Worm (Caenorhabditis elegans) whole organism, late embryonic: ENCODE data around the gene srab-11.

ENCODE experiments used
- C08G9.2 ChIP-seq: sonication (generic microtip); optimal IDR thresholded peaks from 2 replicates; lab custom pipeline; 2016; ENCODE audit warnings: mild to moderate bottlenecking, missing genetic modification characterization, moderate library complexity, missing compliant biosample characterization
- C38D4.7 ChIP-seq: fragments of 200-800 bp; sonication (Bioruptor generic); optimal IDR thresholded peaks from 2 replicates; lab custom pipeline; 2018; ENCODE audit warnings: mild to moderate bottlenecking, missing genetic modification characterization, moderate library complexity, missing compliant biosample characterization
- F13H6.1 ChIP-seq: sonication (generic microtip); optimal IDR thresholded peaks from 2 replicates; lab custom pipeline; 2016; ENCODE audit warnings: missing genetic modification characterization, missing compliant biosample characterization
- K09A11.1 ChIP-seq: sonication (generic microtip); optimal IDR thresholded peaks from 2 replicates; lab custom pipeline; 2017; ENCODE audit warnings: antibody characterized with exemption, mild to moderate bottlenecking, missing genetic modification characterization, missing compliant biosample characterization; ENCODE audit not compliant: insufficient read depth
- T23F11.4 ChIP-seq: fragments of 200-800 bp; sonication (Bioruptor generic); optimal IDR thresholded peaks from 2 replicates; lab custom pipeline; 2018; ENCODE audit warnings: mild to moderate bottlenecking, missing genetic modification characterization, missing compliant biosample characterization
- Y22D7AL.16 ChIP-seq: sonication (generic microtip); optimal IDR thresholded peaks from 2 replicates; lab custom pipeline; 2016; ENCODE audit warnings: missing genetic modification characterization, missing compliant biosample characterization
- ama-1 ChIP-seq: fragments of 150-350 bp; optimal IDR thresholded peaks from 2 replicates; lab custom pipeline; 2014
- ceh-18 ChIP-seq: sonication (generic microtip); optimal IDR thresholded peaks from 2 replicates; lab custom pipeline; 2016; ENCODE audit warnings: missing genetic modification characterization, missing compliant biosample characterization
- ceh-30 ChIP-seq: fragments of 150-350 bp; optimal IDR thresholded peaks from 2 replicates; lab custom pipeline; 2014; ENCODE audit warnings: missing biosample characterization, missing genetic modification characterization
- ceh-34 ChIP-seq: sonication (generic microtip); optimal IDR thresholded peaks from 2 replicates; lab custom pipeline; 2016; ENCODE audit warnings: mild to moderate bottlenecking, missing genetic modification characterization, missing compliant biosample characterization
- ceh-48 ChIP-seq: sonication (generic microtip); optimal IDR thresholded peaks from 2 replicates; lab custom pipeline; 2016; ENCODE audit warnings: missing genetic modification characterization, inconsistent platforms, missing compliant biosample characterization
- ceh-6 ChIP-seq: fragments of 200-800 bp; sonication (Bioruptor generic); optimal IDR thresholded peaks from 2 replicates; lab custom pipeline; 2018; ENCODE audit warnings: mild to moderate bottlenecking, missing genetic modification characterization, missing compliant biosample characterization
- ceh-9 ChIP-seq: sonication (generic microtip); optimal IDR thresholded peaks from 2 replicates; lab custom pipeline; 2016; ENCODE audit warnings: mild to moderate bottlenecking, missing genetic modification characterization, inconsistent platforms, missing compliant biosample characterization
- che-1 ChIP-seq: sonication (generic microtip); optimal IDR thresholded peaks from 2 replicates; lab custom pipeline; 2016; ENCODE audit warnings: mild to moderate bottlenecking, missing genetic modification characterization, missing compliant biosample characterization
- dmd-4 ChIP-seq: sonication (generic microtip); optimal IDR thresholded peaks from 2 replicates; lab custom pipeline; 2016; ENCODE audit warnings: borderline replicate concordance, missing genetic modification characterization, missing compliant biosample characterization
- dve-1 ChIP-seq: sonication (generic microtip); optimal IDR thresholded peaks from 2 replicates; lab custom pipeline; 2017; ENCODE audit warnings: antibody characterized with exemption, mild to moderate bottlenecking, missing genetic modification characterization, missing compliant biosample characterization
- eyg-1 ChIP-seq: sonication (generic microtip); optimal IDR thresholded peaks from 2 replicates; lab custom pipeline; 2016; ENCODE audit warnings: missing genotype, missing genetic modification characterization, missing compliant biosample characterization
- fkh-6 ChIP-seq: sonication (generic microtip); optimal IDR thresholded peaks from 2 replicates; lab custom pipeline; 2016; ENCODE audit warnings: missing genetic modification characterization, missing compliant biosample characterization
- hlh-15 ChIP-seq: sonication (generic microtip); optimal IDR thresholded peaks from 2 replicates; lab custom pipeline; 2016; ENCODE audit warnings: missing genetic modification characterization, missing compliant biosample characterization
- hlh-30 ChIP-seq: sonication (generic microtip); optimal IDR thresholded peaks from 2 replicates; lab custom pipeline; 2017; ENCODE audit warnings: antibody characterized with exemption, missing genetic modification characterization, missing compliant biosample characterization; ENCODE audit not compliant: insufficient read depth
- hlh-6 ChIP-seq: sonication (generic microtip); optimal IDR thresholded peaks from 2 replicates; lab custom pipeline; 2016; ENCODE audit warnings: missing genotype, missing genetic modification characterization, missing compliant biosample characterization
- hlh-8 ChIP-seq: sonication (generic microtip); optimal IDR thresholded peaks from 2 replicates; lab custom pipeline; 2016; ENCODE audit warnings: missing genotype, missing genetic modification characterization, missing compliant biosample characterization
- madf-2 ChIP-seq: sonication (generic microtip); optimal IDR thresholded peaks from 2 replicates; lab custom pipeline; 2017; ENCODE audit warnings: missing genetic modification characterization, missing compliant biosample characterization
- nfya-1 ChIP-seq: sonication (generic microtip); optimal IDR thresholded peaks from 2 replicates; lab custom pipeline; 2017; ENCODE audit warnings: missing genetic modification characterization, mild to moderate bottlenecking, missing compliant biosample characterization, antibody characterized with exemption, moderate library complexity
- nhr-11 ChIP-seq: fragments of 150-350 bp; optimal IDR thresholded peaks from 2 replicates; lab custom pipeline; 2014; ENCODE audit warnings: missing biosample characterization, missing genetic modification characterization
- nhr-232 ChIP-seq: sonication (generic microtip); optimal IDR thresholded peaks from 2 replicates; lab custom pipeline; 2016; ENCODE audit warnings: missing genetic modification characterization, missing compliant biosample characterization
- pax-1 ChIP-seq: fragments of 150-350 bp; optimal IDR thresholded peaks from 2 replicates; lab custom pipeline; 2014; ENCODE audit warnings: missing biosample characterization, missing genetic modification characterization
- pros-1 ChIP-seq: fragments of 150-350 bp; optimal IDR thresholded peaks from 2 replicates; lab custom pipeline; 2014; ENCODE audit warnings: missing biosample characterization, missing genetic modification reagents, missing genetic modification characterization
- rnt-1 ChIP-seq: sonication (generic microtip); optimal IDR thresholded peaks from 2 replicates; lab custom pipeline; 2016; ENCODE audit warnings: missing genetic modification characterization, missing compliant biosample characterization
- sox-4 ChIP-seq: sonication (generic microtip); optimal IDR thresholded peaks from 2 replicates; lab custom pipeline; 2017; ENCODE audit warnings: mild to moderate bottlenecking, missing genetic modification characterization, inconsistent platforms, missing compliant biosample characterization
- syd-9 ChIP-seq: sonication (generic microtip); optimal IDR thresholded peaks from 2 replicates; lab custom pipeline; 2016; ENCODE audit warnings: mild to moderate bottlenecking, missing genetic modification characterization, moderate library complexity, missing compliant biosample characterization
- tbx-2 ChIP-seq: sonication (generic microtip); optimal IDR thresholded peaks from 2 replicates; lab custom pipeline; 2016; ENCODE audit warnings: missing genetic modification characterization, missing compliant biosample characterization
- tbx-7 ChIP-seq: sonication (generic microtip); optimal IDR thresholded peaks from 2 replicates; lab custom pipeline; 2016; ENCODE audit warnings: missing genotype, missing genetic modification characterization, missing compliant biosample characterization
- ttx-3 ChIP-seq: sonication (generic microtip); optimal IDR thresholded peaks from 2 replicates; lab custom pipeline; 2016; ENCODE audit warnings: missing genetic modification reagents, missing genetic modification characterization, missing compliant biosample characterization
- unc-3 ChIP-seq, 2 experiments: fragments of 200-800 bp in 1 of 2; sonication (Bioruptor generic) in 1 of 2; sonication (generic microtip) in 1 of 2; conservative IDR thresholded peaks in 1 of 2; optimal IDR thresholded peaks in 1 of 2; 2 replicates each; pipeline versions ENCODE4 v1.3.6 to Lab custom; 2016 to 2022; ENCODE audit warnings: missing compliant biosample characterization in 2 of 2, missing genetic modification characterization in 2 of 2, missing genetic modification reagents in 1 of 2
- unc-55 ChIP-seq: sonication (generic microtip); optimal IDR thresholded peaks from 2 replicates; lab custom pipeline; 2017; ENCODE audit warnings: missing biosample characterization, missing genetic modification reagents, missing genetic modification characterization
- zip-5 ChIP-seq: sonication (generic microtip); optimal IDR thresholded peaks from 2 replicates; lab custom pipeline; 2016; ENCODE audit warnings: missing genetic modification characterization, missing compliant biosample characterization
- ztf-16 ChIP-seq: sonication (generic microtip); optimal IDR thresholded peaks from 2 replicates; lab custom pipeline; 2017; ENCODE audit warnings: missing genetic modification characterization, missing compliant biosample characterization

srab-11 gene

DNA sequence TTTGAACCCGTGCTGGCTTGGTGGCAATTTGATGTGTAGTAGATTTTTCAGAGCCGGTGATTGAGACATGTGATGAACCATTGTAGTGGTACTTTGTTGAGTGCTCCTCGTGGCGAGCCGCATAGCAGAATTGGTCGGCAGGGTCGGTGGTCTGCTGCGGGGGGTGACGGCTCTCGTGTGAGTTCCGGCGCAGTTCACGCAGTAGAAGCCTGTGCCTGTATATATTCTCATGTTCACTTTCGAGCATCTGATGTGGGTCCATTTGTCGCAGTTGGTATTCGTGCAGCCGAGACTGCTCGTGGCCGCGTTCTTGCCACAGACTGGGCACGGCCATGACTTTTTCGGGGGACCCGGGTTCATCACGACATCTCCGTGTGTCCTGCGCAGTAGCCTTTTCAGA lies 15.5 kb upstream of the srab-11 start:
- TF ChIP-seq ama-1 (lab: Kevin White, UChicago) (no peak), madf-2 (no peak), T23F11.4 (no peak), hlh-30 (no peak), hlh-6 (tag; lab: Kevin White, UChicago) (no peak), hlh-8 (tag; lab: Kevin White, UChicago) (no peak), Y22D7AL.16 (tag; lab: Kevin White, UChicago) (no peak), C08G9.2 (tag; lab: Kevin White, UChicago) (no peak), zip-5 (no peak), hlh-15 (tag; lab: Kevin White, UChicago) (no peak), syd-9 (tag; lab: Kevin White, UChicago) (no peak)

- no peak for TF ChIP-seq che-1
- no peak for TF ChIP-seq sox-4 (tag; lab: Kevin White, UChicago)
- TF ChIP-seq T23F11.4 = no peak
- TF ChIP-seq unc-3 (GFP tag; conservative IDR thresholded peaks at IDR 0.05; lab: Robert Waterston, UW) = no peak
- no peak for TF ChIP-seq unc-3 (tag; optimal IDR thresholded peaks at IDR 0.05; lab: Kevin White, UChicago)
- no peak for TF ChIP-seq dve-1 (tag; lab: Kevin White, UChicago)
- no peak for TF ChIP-seq pax-1 (tag; lab: Kevin White, UChicago)
- no peak for TF ChIP-seq nhr-232
- no peak for TF ChIP-seq eyg-1 (tag; lab: Kevin White, UChicago)
- no peak for TF ChIP-seq unc-55 (GFP tag; lab: Kevin White, UChicago)
- TF ChIP-seq ztf-16 (tag; lab: Kevin White, UChicago) = no peak
- TF ChIP-seq tbx-7 (tag; lab: Kevin White, UChicago) = no peak
- no peak for TF ChIP-seq ceh-48
- TF ChIP-seq fkh-6 (tag; lab: Kevin White, UChicago) = no peak
- no peak for TF ChIP-seq ceh-18 (tag; lab: Kevin White, UChicago)
- TF ChIP-seq nfya-1 (tag; lab: Kevin White, UChicago) = no peak
- no peak for TF ChIP-seq K09A11.1 (tag; lab: Kevin White, UChicago)
- no peak for TF ChIP-seq hlh-15 (tag; lab: Kevin White, UChicago)
- TF ChIP-seq, all 69 proteins: peak for 0
Observed at ce11 chrV:3159252-3159651, 12.4 kb upstream of the srab-11 start, which contains the start of gene C36C5.12. Gene C36C5.12, minus strand, starts transcription at chrV:3159352.

- no peak for TF ChIP-seq ceh-18 (tag; lab: Kevin White, UChicago)
- TF ChIP-seq ceh-9 (tag; lab: Kevin White, UChicago) = no peak
- TF ChIP-seq dmd-4 (tag; lab: Kevin White, UChicago) = no peak
- TF ChIP-seq F13H6.1 (tag; lab: Kevin White, UChicago) = no peak
- no peak for TF ChIP-seq ceh-30 (tag; lab: Kevin White, UChicago)
- TF ChIP-seq unc-55 (GFP tag; lab: Kevin White, UChicago) = no peak
- TF ChIP-seq syd-9 (tag; lab: Kevin White, UChicago) = no peak
- TF ChIP-seq hlh-8 (tag; lab: Kevin White, UChicago) = no peak
Observed at ce11 chrV:3158379-3158778, 11.5 kb upstream of the srab-11 start.

DNA sequence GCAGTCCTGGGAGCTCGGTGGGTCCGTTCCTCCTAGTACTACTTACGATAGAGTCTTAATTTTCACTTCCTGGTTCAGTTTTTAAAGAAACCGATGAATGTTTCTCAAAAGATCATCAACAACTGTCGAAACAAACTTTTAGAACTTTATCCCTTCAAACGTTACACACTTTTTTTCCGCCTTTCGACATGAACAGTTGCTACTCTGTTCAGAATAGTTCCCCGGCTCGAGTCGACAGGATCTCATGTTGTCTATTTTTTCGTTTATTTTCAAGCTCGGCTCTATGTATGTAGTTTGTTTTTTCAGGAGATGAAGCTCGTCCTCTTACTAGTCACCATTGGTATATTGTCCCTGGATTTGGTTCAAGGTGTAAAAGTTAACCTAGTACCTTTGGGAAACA lies 10.0 kb upstream of the srab-11 start, which contains the start of gene exh-1:
Gene exh-1, plus strand, starts transcription at position 301 of the 400 bp plus-strand sequence.
- no peak for TF ChIP-seq nfya-1 (tag; lab: Kevin White, UChicago)
- TF ChIP-seq nhr-232 = no peak

ce11 chrV:3155072-3155471 lies 8.2 kb upstream of the srab-11 start, which contains the start of gene srab-7:
Gene srab-7, minus strand, starts transcription at chrV:3155172.
- no peak for TF ChIP-seq pros-1
- no peak for TF ChIP-seq C38D4.7 (GFP tag; lab: Kevin White, UChicago)
- TF ChIP-seq tbx-2 (tag; lab: Kevin White, UChicago) = no peak
- no peak for TF ChIP-seq ttx-3
- TF ChIP-seq zip-5 = no peak
- no peak for TF ChIP-seq ceh-6
- no peak for TF ChIP-seq C08G9.2 (tag; lab: Kevin White, UChicago)
- no peak for TF ChIP-seq nhr-11
- no peak for TF ChIP-seq rnt-1 (tag; lab: Kevin White, UChicago)
- no peak for TF ChIP-seq ceh-34 (tag; lab: Kevin White, UChicago)
